Worm (Caenorhabditis elegans) whole organism, midembryonic: ENCODE measurements around the gene glb-10.

Experiments used
- T22C8.4 ChIP-seq: fragments of 200-800 bp; sonication (Bioruptor generic); IDR thresholded peaks from 2 replicates; pipeline ENCODE4 v1.3.6; 2022; ENCODE audit warnings: missing genetic modification characterization, missing compliant biosample characterization
- cog-1 ChIP-seq: sonication (generic microtip); optimal IDR thresholded peaks from 2 replicates; lab custom pipeline; 2016; ENCODE audit warnings: missing genetic modification characterization, missing compliant biosample characterization
- flt-1 ChIP-seq: fragments of 200-800 bp; sonication (Bioruptor generic); IDR thresholded peaks from 2 replicates; pipeline ENCODE4 v1.3.6; 2022; ENCODE audit warnings: missing genetic modification characterization, missing compliant biosample characterization
- klf-2 ChIP-seq: fragments of 200-800 bp; sonication (Bioruptor generic); conservative IDR thresholded peaks from 2 replicates; pipeline ENCODE4 v1.3.6; 2022; ENCODE audit warnings: missing genetic modification reagents, missing genetic modification characterization, missing compliant biosample characterization
- ref-1 ChIP-seq: fragments of 200-800 bp; sonication (Bioruptor generic); conservative IDR thresholded peaks from 2 replicates; pipeline ENCODE4 v1.3.6; 2022; ENCODE audit warnings: missing genetic modification reagents, missing genetic modification characterization, missing compliant biosample characterization
- ztf-23 ChIP-seq: fragments of 200-800 bp; sonication (Bioruptor generic); IDR thresholded peaks from 2 replicates; pipeline ENCODE4 v1.3.6; 2022; ENCODE audit warnings: missing genetic modification reagents, missing genetic modification characterization, missing compliant biosample characterization
- ztf-29 ChIP-seq: fragments of 200-800 bp; sonication (Bioruptor generic); IDR thresholded peaks from 2 replicates; pipeline ENCODE4 v1.3.6; 2022; ENCODE audit warnings: missing genetic modification reagents, missing genetic modification characterization, missing compliant biosample characterization

- TF ChIP-seq flt-1 (no peak), ref-1 (GFP tag; lab: Robert Waterston, UW) (no peak), cog-1 (tag; lab: Kevin White, UChicago) (no peak), klf-2 (no peak), ztf-23 (GFP tag; lab: Robert Waterston, UW) (no peak), ztf-29 (no peak), T22C8.4 (GFP tag; lab: Robert Waterston, UW) (no peak)
These were observed 45.4 kb downstream of the glb-10 start, which contains the start of gene F13H8.3 for ce11 chrII:6263685-6264084.
